Fruit fly (Drosophila melanogaster): ENCODE data around the gene CG3842.

DNA sequence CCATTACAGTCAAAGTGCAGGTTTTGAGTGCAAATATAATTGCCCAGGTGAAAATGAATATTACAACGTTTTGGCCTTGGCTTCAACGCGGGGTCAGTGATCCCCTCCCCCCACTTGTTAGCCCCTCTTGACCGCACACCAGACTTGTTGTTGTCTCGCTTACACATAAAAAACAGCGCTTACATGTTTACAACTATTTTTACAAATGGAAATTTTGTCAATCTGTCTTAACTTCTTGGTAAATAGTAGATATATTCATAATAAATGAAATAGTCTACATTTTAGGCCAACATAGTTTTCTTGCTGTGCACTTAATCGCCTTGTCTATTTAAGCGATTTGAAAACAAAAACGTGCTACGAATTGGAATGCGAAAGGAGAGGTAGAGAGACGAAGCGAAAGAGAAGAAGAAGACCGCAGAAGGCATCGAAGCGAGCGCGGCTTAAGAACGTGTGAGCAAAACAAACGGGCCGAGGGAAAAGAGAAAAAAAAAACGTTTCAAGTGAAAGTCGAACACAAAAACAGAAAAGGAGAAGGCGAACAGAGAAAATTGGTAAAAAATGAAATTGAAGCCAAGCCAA lies 2.5 kb downstream of the CG3842 start:
- TF ChIP-seq zfh1 (GFP tag; IDR thresholded peaks at IDR 0.05) (peak; percentile 73), Dbx (GFP tag; IDR thresholded peaks at IDR 0.05) (peak; percentile 55; the same call in 1 of the 3 replicates), sr (GFP tag; IDR thresholded peaks at IDR 0.05) (no peak)

All from whole organism, embryonic.